Fruit fly (Drosophila melanogaster) whole organism: ENCODE measurements around the gene Spx.

Source experiments
- Dll ChIP-seq: fragments of >200 bp; optimal IDR thresholded peaks from 2 replicates; lab custom pipeline; 2017
- EcR ChIP-seq, 2 experiments: fragments of >200 bp; optimal IDR thresholded peaks; 2 replicates each; lab custom pipeline; 2017; ENCODE audit warnings: missing biosample characterization in 2 of 2, missing genetic modification characterization in 2 of 2, missing genetic modification reagents in 2 of 2
- pan ChIP-seq: fragments of >200 bp; optimal IDR thresholded peaks from 2 replicates; lab custom pipeline; 2017
- psq ChIP-seq: fragments of >200 bp; optimal IDR thresholded peaks from 2 replicates; lab custom pipeline; 2017
- usp ChIP-seq: fragments of >200 bp; optimal IDR thresholded peaks from 2 replicates; lab custom pipeline; 2017; ENCODE audit warnings: missing biosample characterization, missing genetic modification characterization, mixed read lengths

dm6 chrX:6260900-6261299, 5.3 kb downstream of the Spx start, which contains the start of gene Josd:
- TF ChIP-seq EcR (GFP tag; optimal IDR thresholded peaks at IDR 0.05; lab: Kevin White, UChicago) = no peak
- TF ChIP-seq usp (GFP tag; lab: Kevin White, UChicago) = no peak
- no peak for TF ChIP-seq psq (lab: Kevin White, UChicago)
- TF ChIP-seq pan (lab: Kevin White, UChicago) = no peak
- no peak for TF ChIP-seq Dll
